Worm (Caenorhabditis elegans) whole organism, L2 larva: ENCODE data around the gene cyp-13A6.

Source experiments
- blmp-1 ChIP-seq: sonication (generic microtip); optimal IDR thresholded peaks from 2 replicates; lab custom pipeline; 2017; ENCODE audit warnings: missing genetic modification characterization, mild to moderate bottlenecking, missing compliant biosample characterization, antibody characterized with exemption, moderate library complexity; ENCODE audit not compliant: insufficient read depth
- nhr-11 ChIP-seq: fragments of 150-350 bp; optimal IDR thresholded peaks from 2 replicates; lab custom pipeline; 2014; ENCODE audit warnings: missing biosample characterization, missing genetic modification characterization
- sem-4 ChIP-seq: fragments of 150-350 bp; optimal IDR thresholded peaks from 2 replicates; lab custom pipeline; 2014; ENCODE audit warnings: missing biosample characterization, missing genetic modification reagents, missing genetic modification characterization

ce11 chrII:9845239-9845638 lies 42.6 kb upstream of the cyp-13A6 start, which contains the start of gene chil-9:
- TF ChIP-seq sem-4 (tag; lab: Kevin White, UChicago) (no peak), blmp-1 (tag; lab: Kevin White, UChicago) (no peak), nhr-11 (tag; lab: Kevin White, UChicago) (no peak)
